Fruit fly (Drosophila melanogaster): ENCODE data around the gene Nopp140.
A peak's percentile ranks its signal among the peaks of the same experiment; 100 is the strongest.

The Nopp140 gene

dm6 chr3L:21883619-21884015 is 51.0 kb downstream of the Nopp140 start:
- peak; percentile 21 for TF ChIP-seq CG17801 (GFP tag; optimal IDR thresholded peaks at IDR 0.05; ENCODE audit: partially characterized antibody)

- no peak for TF ChIP-seq CG17801 (GFP tag; optimal IDR thresholded peaks at IDR 0.05; ENCODE audit: partially characterized antibody)
Observed at dm6 chr3L:21884058-21884457, 51.5 kb downstream of the Nopp140 start.
